Fruit fly (Drosophila melanogaster) whole organism, pupa: ENCODE data around the gene Jhbp6.
"Not testable (repeated sequence)": the region's sequence is repeated elsewhere in the genome, so short reads cannot be mapped to it uniquely, and the experiment has no call there.

Source experiments
- CG10348 ChIP-seq: fragments of 200-800 bp; sonication (Bioruptor generic); IDR thresholded peaks from 2 replicates; pipeline ENCODE4 v1.3.6; 2022; ENCODE audit warnings: missing biosample characterization, missing genetic modification characterization
- CG12605 ChIP-seq: fragments of 200-800 bp; sonication (Bioruptor generic); IDR thresholded peaks from 2 replicates; pipeline ENCODE4 v1.3.6; 2022; ENCODE audit warnings: missing biosample characterization, missing genetic modification characterization
- CG13204 ChIP-seq: fragments of 200-800 bp; sonication (Bioruptor generic); optimal IDR thresholded peaks from 2 replicates; lab custom pipeline; 2018; ENCODE audit warnings: missing biosample characterization, mild to moderate bottlenecking, missing genetic modification characterization, moderate library complexity
- CG14655 ChIP-seq: fragments of 200-800 bp; sonication (Bioruptor generic); optimal IDR thresholded peaks from 3 replicates; lab custom pipeline; 2017; ENCODE audit warnings: mild to moderate bottlenecking, missing biosample characterization, missing genetic modification reagents, missing genetic modification characterization
- CG15710 ChIP-seq: fragments of 200-800 bp; sonication (Bioruptor generic); optimal IDR thresholded peaks from 2 replicates; lab custom pipeline; 2018; ENCODE audit warnings: missing biosample characterization, mild to moderate bottlenecking, missing genetic modification characterization, moderate library complexity
- CG17806 ChIP-seq: fragments of 200-800 bp; sonication (Bioruptor generic); optimal IDR thresholded peaks from 2 replicates; lab custom pipeline; 2018; ENCODE audit warnings: missing biosample characterization, mild to moderate bottlenecking, missing genetic modification characterization, moderate library complexity
- CG32121 ChIP-seq: fragments of 200-800 bp; sonication (Bioruptor generic); IDR thresholded peaks from 2 replicates; pipeline ENCODE4 v1.3.6; 2022; ENCODE audit warnings: missing biosample characterization, missing genetic modification characterization
- CG34367 ChIP-seq: fragments of 200-800 bp; sonication (Bioruptor generic); optimal IDR thresholded peaks from 2 replicates; lab custom pipeline; 2018; ENCODE audit warnings: missing biosample characterization, mild to moderate bottlenecking, missing genetic modification characterization
- CG4496 ChIP-seq: fragments of 200-800 bp; sonication (Bioruptor generic); IDR thresholded peaks from 3 replicates; pipeline ENCODE4 v1.3.6; 2022; ENCODE audit warnings: missing biosample characterization, missing genetic modification characterization
- CG8159 ChIP-seq: fragments of 200-800 bp; sonication (Bioruptor generic); optimal IDR thresholded peaks from 3 replicates; lab custom pipeline; 2018; ENCODE audit warnings: missing biosample characterization, mild to moderate bottlenecking, missing genetic modification characterization, moderate library complexity
- CG8301 ChIP-seq: fragments of 200-800 bp; sonication (Bioruptor generic); optimal IDR thresholded peaks from 2 replicates; lab custom pipeline; 2018; ENCODE audit warnings: missing biosample characterization, mild to moderate bottlenecking, missing genetic modification characterization
- CG9948 ChIP-seq: fragments of 200-800 bp; sonication (Bioruptor generic); optimal IDR thresholded peaks from 2 replicates; lab custom pipeline; 2018; ENCODE audit warnings: missing biosample characterization, mild to moderate bottlenecking, missing genetic modification characterization, moderate library complexity
- D1 ChIP-seq: fragments of 200-800 bp; sonication (Bioruptor generic); optimal IDR thresholded peaks from 2 replicates; lab custom pipeline; 2018; ENCODE audit warnings: missing biosample characterization, mild to moderate bottlenecking, missing genetic modification characterization, moderate library complexity
- EcR ChIP-seq: fragments of 200-800 bp; sonication (Bioruptor generic); optimal IDR thresholded peaks from 3 replicates; lab custom pipeline; 2019; ENCODE audit warnings: missing biosample characterization, missing genetic modification characterization, mild to moderate bottlenecking, moderate library complexity, missing genetic modification reagents
- Ets98B ChIP-seq: fragments of 200-800 bp; sonication (Bioruptor generic); IDR thresholded peaks from 2 replicates; pipeline ENCODE4 v1.3.6; 2022; ENCODE audit warnings: missing biosample characterization, missing genetic modification characterization
- Pif1A ChIP-seq: fragments of 200-800 bp; sonication (Bioruptor generic); optimal IDR thresholded peaks from 3 replicates; lab custom pipeline; 2016; ENCODE audit warnings: missing biosample characterization, missing genetic modification characterization
- Pif1B ChIP-seq: fragments of 200-800 bp; sonication (Bioruptor generic); optimal IDR thresholded peaks from 3 replicates; lab custom pipeline; 2016; ENCODE audit warnings: missing biosample characterization, missing genetic modification characterization
- Snoo ChIP-seq: fragments of 200-800 bp; sonication (Bioruptor generic); optimal IDR thresholded peaks from 3 replicates; lab custom pipeline; 2017; ENCODE audit warnings: missing biosample characterization, mild to moderate bottlenecking, missing genetic modification characterization, inconsistent platforms
- fd96Ca ChIP-seq: fragments of 200-800 bp; sonication (Bioruptor generic); IDR thresholded peaks from 3 replicates; pipeline ENCODE4 v1.3.6; 2022; ENCODE audit warnings: missing biosample characterization, missing genetic modification characterization
- gl ChIP-seq: fragments of 200-800 bp; sonication (Bioruptor generic); optimal IDR thresholded peaks from 2 replicates; lab custom pipeline; 2018; ENCODE audit warnings: missing biosample characterization, mild to moderate bottlenecking, missing genetic modification characterization
- rn ChIP-seq: fragments of 200-800 bp; sonication (Bioruptor generic); IDR thresholded peaks from 2 replicates; pipeline ENCODE4 v1.3.6; 2022; ENCODE audit warnings: missing biosample characterization, missing genetic modification characterization

Gene Jhbp6

DNA sequence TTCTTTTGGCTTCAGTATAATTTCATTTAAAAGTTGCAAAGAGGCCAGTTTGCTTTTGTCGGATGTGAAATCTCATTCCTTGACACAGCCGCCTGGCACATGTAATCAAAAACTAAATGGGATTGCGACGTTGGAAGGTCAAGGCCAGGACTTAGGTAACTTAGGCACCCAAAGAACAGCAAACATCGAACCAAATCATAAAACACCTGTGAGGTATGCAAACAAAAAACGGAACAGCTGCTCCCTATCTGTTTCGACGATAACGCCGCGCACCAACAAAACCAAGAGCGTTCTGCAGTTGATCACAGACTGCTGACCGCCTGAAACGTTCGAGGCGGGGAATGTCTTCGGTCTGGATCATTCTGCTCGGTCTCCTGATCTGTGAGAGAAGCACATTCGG lies 29.4 kb downstream of the Jhbp6 start, which contains the start of gene CG45116:
TSS of gene CG45116 (plus strand) at position 301 of the 400 bp plus-strand sequence.
- TF ChIP-seq CG9948 (tag; lab: Kevin White, UChicago) (no peak), CG4496 (no peak), CG8159 (tag; lab: Kevin White, UChicago) (no peak), CG17806 (no peak), Pif1B (GFP tag; lab: Kevin White, UChicago) (no peak), CG12605 (GFP tag; lab: Robert Waterston, UW) (no peak), Ets98B (GFP tag; lab: Robert Waterston, UW) (no peak), D1 (no peak), CG8301 (no peak), rn (GFP tag; lab: Robert Waterston, UW) (no peak), Snoo (tag; lab: Kevin White, UChicago) (no peak)
- TF ChIP-seq, all 21 proteins: peak for 0

DNA sequence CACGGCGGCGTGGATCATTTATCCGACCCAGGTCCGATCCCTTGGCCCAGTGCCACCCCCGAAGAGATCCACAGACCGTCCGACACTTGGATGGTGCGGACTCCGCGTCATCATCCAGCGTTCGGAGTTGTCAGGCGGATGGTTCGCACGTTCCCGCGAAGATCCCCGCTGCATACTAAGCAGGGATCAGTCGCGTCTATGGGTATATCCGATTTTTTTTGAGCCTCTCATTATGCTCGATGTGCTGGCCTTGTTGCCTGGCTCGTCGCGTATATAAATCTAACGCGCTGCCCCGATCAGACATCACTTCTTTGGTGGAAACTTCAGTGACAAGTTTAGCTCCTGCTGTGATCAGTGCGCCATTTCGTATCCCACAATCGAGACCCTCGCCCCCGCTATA lies 42.1 kb downstream of the Jhbp6 start, which contains the start of gene CG11370:
TSS of gene CG11370 (plus strand) at position 301 of the 400 bp plus-strand sequence.
- TF ChIP-seq gl (tag; lab: Kevin White, UChicago) (no peak), rn (GFP tag; lab: Robert Waterston, UW) (no peak), CG10348 (GFP tag; lab: Robert Waterston, UW) (no peak)
- TF ChIP-seq, all 21 proteins: peak for 0

DNA sequence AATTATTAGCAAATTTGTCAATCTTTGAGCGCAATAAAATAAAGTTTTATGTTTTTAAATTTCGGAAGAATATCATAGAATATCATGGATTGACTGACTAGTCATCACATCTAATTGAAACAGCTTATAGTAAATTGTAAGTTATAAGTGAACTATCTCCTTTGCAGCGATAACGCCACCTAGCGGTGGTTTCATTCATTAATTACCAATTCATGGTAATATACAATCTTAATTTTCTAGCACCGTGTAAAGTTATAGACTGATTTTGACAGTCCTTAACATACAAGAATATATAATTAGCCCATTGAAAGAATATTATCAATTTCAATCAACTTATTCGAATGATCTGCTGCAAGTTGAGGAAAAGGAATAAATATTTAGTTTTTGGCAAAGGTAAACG lies 43.8 kb downstream of the Jhbp6 start:
- TF ChIP-seq fd96Ca (GFP tag; lab: Robert Waterston, UW) (no peak), gl (tag; lab: Kevin White, UChicago) (no peak), Ets98B (GFP tag; lab: Robert Waterston, UW) (no peak), CG10348 (GFP tag; lab: Robert Waterston, UW) (no peak), CG34367 (tag; lab: Kevin White, UChicago) (no peak), CG14655 (no peak), CG32121 (GFP tag; lab: Robert Waterston, UW) (no peak), Snoo (tag; lab: Kevin White, UChicago) (no peak), Pif1A (GFP tag; lab: Kevin White, UChicago) (no peak), CG9948 (tag; lab: Kevin White, UChicago) (no peak), CG4496 (no peak), Pif1B (GFP tag; lab: Kevin White, UChicago) (no peak), rn (GFP tag; lab: Robert Waterston, UW) (no peak), CG8301 (no peak), D1 (no peak), CG15710 (tag; lab: Kevin White, UChicago) (no peak), EcR (GFP tag; lab: Kevin White, UChicago) (no peak)
- TF ChIP-seq, all 21 proteins: peak for 0

DNA sequence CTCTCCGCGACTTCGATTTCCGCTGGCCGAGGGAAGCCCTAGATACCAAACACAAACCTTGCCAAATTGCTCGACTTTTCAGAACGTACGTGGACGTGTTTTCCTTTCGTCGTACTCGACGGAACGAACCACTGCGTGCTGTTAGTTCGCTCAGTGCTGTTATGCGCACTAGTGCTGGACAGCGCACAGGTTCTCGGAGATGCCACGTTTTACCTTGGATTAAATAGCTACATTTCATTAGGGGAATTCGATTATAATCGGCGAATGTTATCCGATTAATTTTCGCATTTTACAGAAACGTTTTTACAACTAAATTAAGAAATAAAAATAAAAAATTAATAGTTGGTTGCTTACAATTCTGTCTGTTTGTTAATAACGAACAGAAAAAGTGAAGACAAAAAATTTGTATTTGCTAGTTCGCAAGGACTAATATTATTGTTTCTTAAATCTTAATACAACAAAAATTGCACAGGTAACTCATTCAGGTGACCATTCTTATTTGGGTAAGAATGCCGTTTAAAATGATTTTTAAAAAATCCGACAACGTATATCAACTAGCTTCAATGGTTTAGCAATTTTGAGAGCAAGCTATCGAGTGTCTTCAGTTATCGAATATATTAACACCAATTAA lies 47.5 kb downstream of the Jhbp6 start, which contains the start of the genes ArfGAP3 and CG32452:
TSS of gene ArfGAP3 (minus strand) at position 441 of the 631 bp plus-strand sequence.
TSS of gene CG32452 (plus strand) at position 592 of the 631 bp plus-strand sequence.
- TF ChIP-seq CG13204 (GFP tag; lab: Kevin White, UChicago) (no peak), rn (GFP tag; lab: Robert Waterston, UW) (peak; percentile 50; the same call in 1 of the 2 replicates), gl (tag; lab: Kevin White, UChicago) (no peak), Ets98B (GFP tag; lab: Robert Waterston, UW) (peak; percentile 77), CG9948 (tag; lab: Kevin White, UChicago) (peak; percentile 56), CG15710 (tag; lab: Kevin White, UChicago) (peak; percentile 63), CG4496 (peak; percentile 74), Pif1B (GFP tag; lab: Kevin White, UChicago) (peak; percentile 33), CG32121 (GFP tag; lab: Robert Waterston, UW) (peak; percentile 78), fd96Ca (GFP tag; lab: Robert Waterston, UW) (no peak), CG8159 (tag; lab: Kevin White, UChicago) (peak; percentile 62), CG17806 (peak; percentile 61), CG34367 (tag; lab: Kevin White, UChicago) (peak; percentile 37)

DNA sequence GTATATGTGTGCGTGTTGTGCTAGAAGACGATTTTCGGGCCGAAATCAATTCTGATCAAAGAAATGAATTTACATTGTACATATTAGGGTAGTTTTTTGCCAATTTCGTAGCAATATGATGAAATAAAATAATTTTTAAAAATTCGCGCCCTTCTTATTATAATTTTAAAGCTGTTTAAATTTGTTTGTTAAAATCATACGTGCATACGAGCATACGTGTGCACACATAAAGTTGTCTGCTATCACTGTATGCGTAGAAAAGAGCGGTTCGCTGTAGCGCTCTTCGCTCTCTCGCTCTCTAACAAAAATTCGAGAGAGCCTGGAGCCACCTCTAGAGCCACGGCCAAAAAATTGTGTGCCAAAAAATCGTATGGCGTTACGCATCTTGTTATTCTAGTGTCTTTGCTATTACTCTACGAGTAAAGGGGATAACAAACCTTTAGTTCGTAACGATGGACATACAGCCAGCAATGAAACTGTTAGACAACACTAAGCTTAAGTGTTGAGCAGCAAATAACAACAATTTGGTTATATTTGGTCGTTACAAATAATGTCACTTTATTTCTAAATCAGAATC lies 51.0 kb downstream of the Jhbp6 start, which contains the start of gene mael:
TSS of gene mael (plus strand) at position 510 of the 577 bp plus-strand sequence.
- TF ChIP-seq CG10348 (GFP tag; lab: Robert Waterston, UW); CG4496; gl (tag; lab: Kevin White, UChicago): not testable (repeated sequence)

DNA sequence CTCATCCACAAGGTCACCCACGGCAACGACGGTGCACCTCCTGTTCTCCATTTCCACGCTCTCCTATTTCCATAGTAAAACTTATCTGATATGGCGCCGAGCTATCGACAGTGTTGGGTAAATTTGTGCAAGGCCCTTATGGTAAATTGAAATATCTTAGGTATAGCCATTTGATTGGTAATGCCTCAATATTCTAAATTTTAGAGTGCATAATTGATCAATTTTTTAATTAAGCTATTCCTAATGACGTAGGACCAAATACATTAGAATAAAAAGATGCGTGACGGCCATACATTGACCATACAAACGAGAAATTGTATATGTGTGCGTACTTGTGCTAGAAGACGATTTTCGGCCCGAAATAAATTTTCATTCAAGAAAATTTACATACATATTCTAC lies 52.2 kb downstream of the Jhbp6 start, which contains the start of gene CG14451:
TSS of gene CG14451 (minus strand) at position 101 of the 400 bp plus-strand sequence.
- TF ChIP-seq CG8159 (tag; lab: Kevin White, UChicago) (no peak), CG8301 (no peak), CG32121 (GFP tag; lab: Robert Waterston, UW) (no peak)
- TF ChIP-seq, all 21 proteins: peak for 0
